Fruit fly (Drosophila melanogaster): ENCODE data around the gene AstA-R1.
A peak's percentile ranks its signal among the peaks of the same experiment; 100 is the strongest.

dm6 chrX:3667199-3667671 lies 92.9 kb downstream of the AstA-R1 start, which contains the start of gene Ilp7:
- TF ChIP-seq pad (GFP tag; optimal IDR thresholded peaks at IDR 0.05), result peak; percentile 31
- TF ChIP-seq CG12768 (GFP tag; optimal IDR thresholded peaks at IDR 0.05), result no peak
- peak; percentile 23 for TF ChIP-seq Mnt (GFP tag; optimal IDR thresholded peaks at IDR 0.05)
- peak; percentile 23 for TF ChIP-seq Crg-1 (GFP tag; optimal IDR thresholded peaks at IDR 0.05)
- peak; percentile 57 for TF ChIP-seq CG1620 (GFP tag; optimal IDR thresholded peaks at IDR 0.05)
- TF ChIP-seq CG14711 (tag; optimal IDR thresholded peaks at IDR 0.05), result peak; percentile 68
- no peak for TF ChIP-seq Hr96 (GFP tag; optimal IDR thresholded peaks at IDR 0.05)
- TF ChIP-seq CG7045 (GFP tag; optimal IDR thresholded peaks at IDR 0.05), result no peak
- peak; percentile 83 for TF ChIP-seq tj (GFP tag; optimal IDR thresholded peaks at IDR 0.05)
